Fruit fly (Drosophila melanogaster) whole organism, embryonic: ENCODE data around the gene Gr64f.

ENCODE experiments used
- B-H1 ChIP-seq: fragments of 200-800 bp; sonication (Bioruptor generic); IDR thresholded peaks from 3 replicates; pipeline ENCODE4 v1.3.6; 2022; ENCODE audit warnings: missing biosample characterization, missing genetic modification characterization
- Bgb ChIP-seq: fragments of 200-800 bp; sonication (Bioruptor generic); IDR thresholded peaks from 2 replicates; pipeline ENCODE4 v1.3.6; 2022; ENCODE audit warnings: missing biosample characterization, missing genetic modification characterization; ENCODE audit not compliant: partially characterized antibody
- CG11504 ChIP-seq: fragments of 200-800 bp; sonication (Bioruptor generic); optimal IDR thresholded peaks from 3 replicates; lab custom pipeline; 2019; ENCODE audit warnings: missing biosample characterization, mild to moderate bottlenecking, missing genetic modification characterization, moderate library complexity
- CG12391 ChIP-seq: fragments of 200-800 bp; sonication (Bioruptor generic); optimal IDR thresholded peaks from 3 replicates; lab custom pipeline; 2018; ENCODE audit warnings: missing biosample characterization, mild to moderate bottlenecking, missing genetic modification characterization, moderate library complexity
- CG12744 ChIP-seq: fragments of 200-800 bp; sonication (Bioruptor generic); optimal IDR thresholded peaks from 2 replicates; lab custom pipeline; 2016; ENCODE audit warnings: missing biosample characterization, missing genetic modification characterization
- CG13287 ChIP-seq: fragments of 200-800 bp; sonication (Bioruptor generic); IDR thresholded peaks from 2 replicates; pipeline ENCODE4 v1.3.6; 2022; ENCODE audit warnings: missing biosample characterization, missing genetic modification characterization; ENCODE audit not compliant: partially characterized antibody
- CG13894 ChIP-seq: fragments of 200-800 bp; sonication (Bioruptor generic); optimal IDR thresholded peaks from 3 replicates; lab custom pipeline; 2018; ENCODE audit warnings: missing biosample characterization, mild to moderate bottlenecking, missing genetic modification characterization, moderate library complexity
- CG15514 ChIP-seq: fragments of 200-800 bp; sonication (Bioruptor generic); optimal IDR thresholded peaks from 3 replicates; lab custom pipeline; 2017; ENCODE audit warnings: missing biosample characterization, missing genetic modification characterization, mild to moderate bottlenecking, moderate library complexity, missing genetic modification reagents
- CG1603 ChIP-seq: fragments of 200-800 bp; sonication (Bioruptor generic); optimal IDR thresholded peaks from 2 replicates; lab custom pipeline; 2019; ENCODE audit warnings: missing biosample characterization, mild to moderate bottlenecking, missing genetic modification characterization, moderate library complexity
- CG17359 ChIP-seq: fragments of 200-800 bp; sonication (Bioruptor generic); optimal IDR thresholded peaks from 3 replicates; lab custom pipeline; 2018; ENCODE audit warnings: missing biosample characterization, mild to moderate bottlenecking, missing genetic modification characterization, moderate library complexity
- CG17361 ChIP-seq: fragments of 200-800 bp; sonication (Bioruptor generic); IDR thresholded peaks from 3 replicates; pipeline ENCODE4 v1.3.6; 2022; ENCODE audit warnings: missing biosample characterization, missing genetic modification characterization
- CG2678 ChIP-seq: fragments of 200-800 bp; sonication (Bioruptor generic); optimal IDR thresholded peaks from 3 replicates; lab custom pipeline; 2019; ENCODE audit warnings: missing biosample characterization, mild to moderate bottlenecking, missing genetic modification characterization, moderate library complexity
- CG2712 ChIP-seq: fragments of 200-800 bp; optimal IDR thresholded peaks from 3 replicates; lab custom pipeline; 2019; ENCODE audit warnings: missing biosample characterization, mild to moderate bottlenecking, missing genetic modification characterization, moderate library complexity
- CG30403 ChIP-seq: fragments of 200-800 bp; sonication (Bioruptor generic); optimal IDR thresholded peaks from 3 replicates; lab custom pipeline; 2016; ENCODE audit warnings: missing biosample characterization, missing genetic modification characterization
- CG7271 ChIP-seq: fragments of 200-800 bp; sonication (Bioruptor generic); optimal IDR thresholded peaks from 2 replicates; lab custom pipeline; 2018; ENCODE audit warnings: missing biosample characterization, mild to moderate bottlenecking, missing genetic modification characterization, moderate library complexity
- CG8924 ChIP-seq: fragments of 200-800 bp; optimal IDR thresholded peaks from 3 replicates; lab custom pipeline; 2019; ENCODE audit warnings: missing biosample characterization, mild to moderate bottlenecking, missing genetic modification characterization, moderate library complexity
- D19B ChIP-seq: fragments of 200-800 bp; sonication (Bioruptor generic); optimal IDR thresholded peaks from 2 replicates; lab custom pipeline; 2017; ENCODE audit warnings: missing biosample characterization, mild to moderate bottlenecking, missing genetic modification characterization
- Dbx ChIP-seq: fragments of 200-800 bp; sonication (Bioruptor generic); IDR thresholded peaks from 3 replicates; pipeline ENCODE4 v1.3.6; 2022; ENCODE audit warnings: missing biosample characterization, missing genetic modification characterization
- Deaf1 ChIP-seq: fragments of 200-800 bp; optimal IDR thresholded peaks from 3 replicates; lab custom pipeline; 2019; ENCODE audit warnings: missing biosample characterization, mild to moderate bottlenecking, missing genetic modification characterization, moderate library complexity
- Fer1 ChIP-seq: fragments of 200-800 bp; sonication (Bioruptor generic); optimal IDR thresholded peaks from 2 replicates; lab custom pipeline; 2017; ENCODE audit warnings: missing biosample characterization, mild to moderate bottlenecking, missing genetic modification characterization
- GATAe ChIP-seq: fragments of 200-800 bp; sonication (Bioruptor generic); conservative IDR thresholded peaks from 2 replicates; pipeline ENCODE4 v1.3.6; 2022; ENCODE audit warnings: missing biosample characterization, missing genetic modification characterization
- HLH4C ChIP-seq: fragments of 200-800 bp; sonication (Bioruptor generic); IDR thresholded peaks from 3 replicates; pipeline ENCODE4 v1.3.6; 2022; ENCODE audit warnings: missing biosample characterization, missing genetic modification characterization; ENCODE audit not compliant: partially characterized antibody
- HLHmδ ChIP-seq: fragments of 200-800 bp; sonication (Bioruptor generic); optimal IDR thresholded peaks from 2 replicates; lab custom pipeline; 2018; ENCODE audit warnings: missing biosample characterization, mild to moderate bottlenecking, missing genetic modification characterization, moderate library complexity
- Hsf ChIP-seq: fragments of 200-800 bp; sonication (Bioruptor generic); optimal IDR thresholded peaks from 3 replicates; lab custom pipeline; 2016; ENCODE audit warnings: missing biosample characterization, missing genetic modification characterization
- Oli ChIP-seq: fragments of 200-800 bp; sonication (Bioruptor generic); optimal IDR thresholded peaks from 2 replicates; lab custom pipeline; 2018; ENCODE audit warnings: missing biosample characterization, mild to moderate bottlenecking, missing genetic modification characterization, moderate library complexity
- PHDP ChIP-seq: fragments of 200-800 bp; sonication (Bioruptor generic); optimal IDR thresholded peaks from 3 replicates; lab custom pipeline; 2018; ENCODE audit warnings: missing biosample characterization, mild to moderate bottlenecking, missing genetic modification characterization, moderate library complexity
- Usf ChIP-seq: fragments of 200-800 bp; sonication (Bioruptor generic); optimal IDR thresholded peaks from 2 replicates; lab custom pipeline; 2017; ENCODE audit warnings: missing genotype, missing biosample characterization, missing genetic modification characterization
- ac ChIP-seq: fragments of 200-800 bp; sonication (Bioruptor generic); optimal IDR thresholded peaks from 3 replicates; lab custom pipeline; 2017; ENCODE audit warnings: missing biosample characterization, mild to moderate bottlenecking, missing genetic modification characterization
- bcd ChIP-seq: fragments of 200-800 bp; sonication (Bioruptor generic); optimal IDR thresholded peaks from 2 replicates; lab custom pipeline; 2017; ENCODE audit warnings: missing biosample characterization, mild to moderate bottlenecking, missing genetic modification characterization
- bsh ChIP-seq, 2 experiments: fragments of 200-800 bp; sonication (Bioruptor generic); optimal IDR thresholded peaks; 2 replicates each; lab custom pipeline; 2017 to 2018; ENCODE audit warnings: mild to moderate bottlenecking in 2 of 2, missing biosample characterization in 2 of 2, missing genetic modification characterization in 2 of 2, moderate library complexity in 1 of 2
- ems ChIP-seq: fragments of 200-800 bp; sonication (Bioruptor generic); optimal IDR thresholded peaks from 3 replicates; lab custom pipeline; 2016; ENCODE audit warnings: missing biosample characterization, missing genetic modification characterization
- eve ChIP-seq, 2 experiments: fragments of >200 bp; optimal IDR thresholded peaks; 2 replicates each; lab custom pipeline; 2017; ENCODE audit warnings: missing biosample characterization in 2 of 2, missing genetic modification characterization in 2 of 2
- exex ChIP-seq: fragments of 200-800 bp; sonication (Bioruptor generic); optimal IDR thresholded peaks from 4 replicates; lab custom pipeline; 2018; ENCODE audit warnings: missing biosample characterization, mild to moderate bottlenecking, missing genetic modification characterization, moderate library complexity
- kay ChIP-seq: fragments of 200-800 bp; sonication (Bioruptor generic); optimal IDR thresholded peaks from 2 replicates; lab custom pipeline; 2016; ENCODE audit warnings: missing biosample characterization, missing genetic modification characterization
- lmd ChIP-seq: fragments of 200-800 bp; sonication (Bioruptor generic); IDR thresholded peaks from 2 replicates; pipeline ENCODE4 v1.3.6; 2022; ENCODE audit warnings: missing biosample characterization, missing genetic modification characterization
- nerfin-1 ChIP-seq: fragments of 200-800 bp; sonication (Bioruptor generic); optimal IDR thresholded peaks from 3 replicates; lab custom pipeline; 2019; ENCODE audit warnings: missing biosample characterization, mild to moderate bottlenecking, missing genetic modification characterization, moderate library complexity
- pb ChIP-seq: fragments of 200-800 bp; sonication (Bioruptor generic); optimal IDR thresholded peaks from 3 replicates; lab custom pipeline; 2016; ENCODE audit warnings: missing biosample characterization, missing genetic modification characterization
- phol ChIP-seq: fragments of 200-800 bp; sonication (Bioruptor generic); optimal IDR thresholded peaks from 3 replicates; lab custom pipeline; 2018; ENCODE audit warnings: missing biosample characterization, mild to moderate bottlenecking, missing genetic modification characterization, moderate library complexity
- pnt ChIP-seq: fragments of 200-800 bp; sonication (Bioruptor generic); optimal IDR thresholded peaks from 3 replicates; lab custom pipeline; 2016; ENCODE audit warnings: missing biosample characterization, missing genetic modification characterization
- pum ChIP-seq: fragments of 200-800 bp; sonication (Bioruptor generic); optimal IDR thresholded peaks from 2 replicates; lab custom pipeline; 2016; ENCODE audit warnings: missing biosample characterization, missing genetic modification characterization
- rib ChIP-seq: fragments of 200-800 bp; sonication (Bioruptor generic); IDR thresholded peaks from 2 replicates; pipeline ENCODE4 v1.3.6; 2022; ENCODE audit warnings: missing biosample characterization, missing genetic modification characterization
- slou ChIP-seq: fragments of 200-800 bp; sonication (Bioruptor generic); optimal IDR thresholded peaks from 3 replicates; lab custom pipeline; 2016; ENCODE audit warnings: missing biosample characterization, missing genetic modification characterization
- tgo ChIP-seq: fragments of 200-800 bp; sonication (Bioruptor generic); IDR thresholded peaks from 3 replicates; pipeline ENCODE4 v1.3.6; 2022; ENCODE audit warnings: missing biosample characterization, missing genetic modification characterization
- tll ChIP-seq, 2 experiments: fragments of 200-800 bp in 1 of 2; fragments of >200 bp in 1 of 2; sonication (Bioruptor generic) in 1 of 2; optimal IDR thresholded peaks; 2 replicates each; lab custom pipeline; 2017 to 2019; ENCODE audit warnings: missing biosample characterization in 2 of 2, missing genetic modification characterization in 2 of 2, mild to moderate bottlenecking in 1 of 2, moderate library complexity in 1 of 2
- toy ChIP-seq: fragments of 200-800 bp; sonication (Bioruptor generic); IDR thresholded peaks from 2 replicates; pipeline ENCODE4 v1.3.6; 2022; ENCODE audit warnings: missing biosample characterization, missing genetic modification characterization
- unc-4 ChIP-seq: fragments of 200-800 bp; sonication (Bioruptor generic); IDR thresholded peaks from 2 replicates; pipeline ENCODE4 v1.3.6; 2022; ENCODE audit warnings: missing biosample characterization, missing genetic modification characterization; ENCODE audit not compliant: partially characterized antibody
- unpg ChIP-seq: fragments of 200-800 bp; sonication (Bioruptor generic); optimal IDR thresholded peaks from 3 replicates; lab custom pipeline; 2018; ENCODE audit warnings: missing biosample characterization, mild to moderate bottlenecking, missing genetic modification characterization, moderate library complexity
- z ChIP-seq: fragments of 200-800 bp; sonication (Bioruptor generic); IDR thresholded peaks from 3 replicates; pipeline ENCODE4 v1.3.6; 2022; ENCODE audit warnings: missing biosample characterization, missing genetic modification characterization
- zen2 ChIP-seq: fragments of 200-800 bp; sonication (Bioruptor generic); IDR thresholded peaks from 3 replicates; pipeline ENCODE4 v1.3.6; 2022; ENCODE audit warnings: missing biosample characterization, missing genetic modification characterization; ENCODE audit not compliant: partially characterized antibody
- zfh1 ChIP-seq: fragments of 200-800 bp; sonication (Bioruptor generic); IDR thresholded peaks from 3 replicates; pipeline ENCODE4 v1.3.6; 2022; ENCODE audit warnings: missing biosample characterization, missing genetic modification characterization

The Gr64f gene

DNA sequence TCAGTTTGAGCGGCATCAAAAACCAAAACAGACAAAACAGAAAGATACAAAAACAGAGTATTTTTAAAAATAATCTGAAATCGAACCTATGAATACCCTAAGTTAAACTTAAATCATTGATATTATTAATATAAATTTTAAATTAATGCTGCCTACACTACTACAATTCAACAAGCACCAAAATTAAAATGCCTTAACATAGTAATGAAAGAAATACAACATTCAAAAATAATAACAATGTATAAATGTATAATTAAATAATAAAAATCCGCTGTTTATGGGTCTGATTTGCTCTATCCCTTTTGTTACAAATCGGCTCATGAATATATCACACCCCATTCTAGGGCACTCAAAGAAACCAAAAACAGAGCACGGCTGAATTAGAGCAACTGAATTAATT lies 13.5 kb downstream of the Gr64f start (continued):
- no peak for TF ChIP-seq rib (GFP tag; lab: Robert Waterston, UW)
- TF ChIP-seq CG13894 (tag; lab: Kevin White, UChicago), result no peak
- TF ChIP-seq CG30403 (GFP tag; lab: Kevin White, UChicago), result peak; percentile 11
- no peak for TF ChIP-seq nerfin-1 (tag; lab: Kevin White, UChicago)
- TF ChIP-seq HLHmδ, result no peak
- TF ChIP-seq HLH4C (GFP tag; lab: Robert Waterston, UW), result no peak
- no peak for TF ChIP-seq tgo
- TF ChIP-seq zfh1, result no peak
- no peak for TF ChIP-seq CG8924
- TF ChIP-seq toy (GFP tag; lab: Robert Waterston, UW), result no peak
- no peak for TF ChIP-seq pnt (GFP tag; lab: Kevin White, UChicago)
- no peak for TF ChIP-seq Dbx (GFP tag; lab: Robert Waterston, UW)
- TF ChIP-seq ac, result no peak
- peak; percentile 37 for TF ChIP-seq CG2712
- no peak for TF ChIP-seq CG1603 (tag; lab: Kevin White, UChicago)
- TF ChIP-seq phol (tag; lab: Kevin White, UChicago), result peak; percentile 2
- no peak for TF ChIP-seq Fer1 (GFP tag; lab: Kevin White, UChicago)
- no peak for TF ChIP-seq CG17359
- TF ChIP-seq zen2 (GFP tag; lab: Robert Waterston, UW), result no peak
- peak; percentile 35 for TF ChIP-seq Oli (tag; lab: Kevin White, UChicago)
- TF ChIP-seq unpg (GFP tag; lab: Kevin White, UChicago), result peak; percentile 7
- TF ChIP-seq CG7271 (tag; lab: Kevin White, UChicago), result no peak
- TF ChIP-seq z, result no peak
- TF ChIP-seq bsh (GFP tag; optimal IDR thresholded peaks at IDR 0.05; lab: Kevin White, UChicago), result peak in 1 of 2 experiments; percentile 18
- no peak for TF ChIP-seq pum (GFP tag; lab: Kevin White, UChicago)
- peak; percentile 13 for TF ChIP-seq D19B
- peak; percentile 54 for TF ChIP-seq CG11504 (tag; lab: Kevin White, UChicago)
- TF ChIP-seq lmd, result 0 out of 2 replicates have a peak, but pooled peaks have one; percentile 21
- no peak for TF ChIP-seq Bgb (GFP tag; lab: Robert Waterston, UW)
- no peak for TF ChIP-seq pb (GFP tag; lab: Kevin White, UChicago)
- no peak for TF ChIP-seq ems
- TF ChIP-seq B-H1 (GFP tag; lab: Robert Waterston, UW), result no peak
- TF ChIP-seq eve (GFP tag; optimal IDR thresholded peaks at IDR 0.05; lab: Kevin White, UChicago), result no peak
- no peak for TF ChIP-seq slou (GFP tag; lab: Kevin White, UChicago)
- TF ChIP-seq GATAe (GFP tag; lab: Robert Waterston, UW), result no peak
- TF ChIP-seq PHDP (tag; lab: Kevin White, UChicago), result no peak
- TF ChIP-seq exex (tag; lab: Kevin White, UChicago), result no peak
- TF ChIP-seq CG15514, result no peak
- 0 out of 3 replicates have a peak, but pooled peaks have one; percentile 34 for TF ChIP-seq CG17361 (GFP tag; lab: Robert Waterston, UW)
- no peak for TF ChIP-seq Hsf (GFP tag; lab: Kevin White, UChicago)
- no peak for TF ChIP-seq tll (GFP tag; optimal IDR thresholded peaks at IDR 0.05; lab: Kevin White, UChicago)
- TF ChIP-seq kay (GFP tag; lab: Kevin White, UChicago), result no peak
- TF ChIP-seq Deaf1 (tag; lab: Kevin White, UChicago), result no peak
- no peak for TF ChIP-seq unc-4 (GFP tag; lab: Robert Waterston, UW)
- no peak for TF ChIP-seq CG12744 (GFP tag; lab: Kevin White, UChicago)
- TF ChIP-seq CG12391 (tag; lab: Kevin White, UChicago), result peak; percentile 13
- peak; percentile 36 for TF ChIP-seq CG2678 (tag; lab: Kevin White, UChicago)
- TF ChIP-seq Usf (GFP tag; lab: Kevin White, UChicago), result no peak
- TF ChIP-seq CG13287 (GFP tag; lab: Robert Waterston, UW), result no peak
- no peak for TF ChIP-seq bcd (GFP tag; lab: Kevin White, UChicago)
